Fruit fly (Drosophila melanogaster) whole organism, embryonic: Measurements from ENCODE around the gene CG43993.

ENCODE experiments used
- Blimp-1 ChIP-seq: fragments of 200-800 bp; sonication (Bioruptor generic); optimal IDR thresholded peaks from 3 replicates; lab custom pipeline; 2018; ENCODE audit warnings: missing biosample characterization, missing genetic modification characterization, mild to moderate bottlenecking, moderate library complexity, missing genetic modification reagents
- CG10543 ChIP-seq: fragments of 200-800 bp; sonication (Bioruptor generic); optimal IDR thresholded peaks from 3 replicates; lab custom pipeline; 2017; ENCODE audit warnings: missing biosample characterization, mild to moderate bottlenecking, missing genetic modification characterization, moderate library complexity
- CG11093 ChIP-seq: fragments of 200-800 bp; sonication (Bioruptor generic); IDR thresholded peaks from 3 replicates; pipeline ENCODE4 v1.3.6; 2022; ENCODE audit warnings: missing biosample characterization, missing genetic modification characterization
- CG11560 ChIP-seq: fragments of 200-800 bp; sonication (Bioruptor generic); IDR thresholded peaks from 3 replicates; pipeline ENCODE4 v1.3.6; 2022; ENCODE audit warnings: missing biosample characterization, missing genetic modification characterization
- CG12769 ChIP-seq: fragments of 200-800 bp; sonication (Bioruptor generic); optimal IDR thresholded peaks from 2 replicates; lab custom pipeline; 2019; ENCODE audit warnings: missing biosample characterization, mild to moderate bottlenecking, missing genetic modification characterization, moderate library complexity
- CG13424 ChIP-seq: fragments of 200-800 bp; sonication (Bioruptor generic); optimal IDR thresholded peaks from 2 replicates; lab custom pipeline; 2019; ENCODE audit warnings: missing biosample characterization, mild to moderate bottlenecking, missing genetic modification characterization, moderate library complexity
- CG14441 ChIP-seq: fragments of 200-800 bp; sonication (Bioruptor generic); IDR thresholded peaks from 2 replicates; pipeline ENCODE4 v1.3.6; 2022; ENCODE audit warnings: missing biosample characterization, missing genetic modification characterization
- CG16815 ChIP-seq: fragments of 200-800 bp; sonication (Bioruptor generic); optimal IDR thresholded peaks from 3 replicates; lab custom pipeline; 2017; ENCODE audit warnings: missing biosample characterization, mild to moderate bottlenecking, missing genetic modification characterization
- CG16863 ChIP-seq: fragments of 200-800 bp; sonication (Bioruptor generic); optimal IDR thresholded peaks from 3 replicates; lab custom pipeline; 2016; ENCODE audit warnings: missing biosample characterization, missing genetic modification characterization
- CG30403 ChIP-seq: fragments of 200-800 bp; sonication (Bioruptor generic); optimal IDR thresholded peaks from 3 replicates; lab custom pipeline; 2016; ENCODE audit warnings: missing biosample characterization, missing genetic modification characterization
- CG3065 ChIP-seq: fragments of 200-800 bp; sonication (Bioruptor generic); optimal IDR thresholded peaks from 2 replicates; lab custom pipeline; 2016; ENCODE audit warnings: missing biosample characterization, missing genetic modification characterization
- CG31441 ChIP-seq: fragments of 200-800 bp; sonication (Bioruptor generic); IDR thresholded peaks from 2 replicates; pipeline ENCODE4 v1.3.6; 2022; ENCODE audit warnings: missing biosample characterization, missing genetic modification characterization
- CG4617 ChIP-seq: fragments of 200-800 bp; sonication (Bioruptor generic); optimal IDR thresholded peaks from 3 replicates; lab custom pipeline; 2016; ENCODE audit warnings: missing biosample characterization, missing genetic modification characterization, borderline replicate concordance
- CG4707 ChIP-seq: fragments of 200-800 bp; sonication (Bioruptor generic); optimal IDR thresholded peaks from 2 replicates; lab custom pipeline; 2018; ENCODE audit warnings: missing biosample characterization, mild to moderate bottlenecking, missing genetic modification characterization, moderate library complexity
- CG8478 ChIP-seq: fragments of >200 bp; optimal IDR thresholded peaks from 2 replicates; lab custom pipeline; 2018
- D ChIP-seq, 2 experiments: fragments of 200-800 bp in 1 of 2; fragments of >200 bp in 1 of 2; sonication (Bioruptor generic) in 1 of 2; optimal IDR thresholded peaks; 2 replicates in 1 of 2; 3 replicates in 1 of 2; lab custom pipeline; 2017; ENCODE audit warnings: mild to moderate bottlenecking in 1 of 2, missing biosample characterization in 1 of 2, missing genetic modification characterization in 1 of 2, missing genetic modification reagents in 1 of 2
- Dad ChIP-seq: fragments of 200-800 bp; sonication (Bioruptor generic); optimal IDR thresholded peaks from 3 replicates; lab custom pipeline; 2016; ENCODE audit warnings: missing biosample characterization, missing genetic modification characterization
- Dll ChIP-seq: fragments of 200-800 bp; sonication (Bioruptor generic); IDR thresholded peaks from 4 replicates; pipeline ENCODE4 v1.3.6; 2022; ENCODE audit warnings: missing biosample characterization, missing genetic modification characterization; ENCODE audit not compliant: partially characterized antibody
- Ets65A ChIP-seq: fragments of 200-800 bp; sonication (Bioruptor generic); peaks from one replicate; lab custom pipeline; 2016; ENCODE audit warnings: missing biosample characterization, missing genetic modification characterization
- Gsc ChIP-seq: fragments of 200-800 bp; sonication (Bioruptor generic); IDR thresholded peaks from 2 replicates; pipeline ENCODE4 v1.3.6; 2022; ENCODE audit warnings: missing biosample characterization, missing genetic modification characterization
- Gug ChIP-seq: fragments of 200-800 bp; sonication (Bioruptor generic); IDR thresholded peaks from 4 replicates; pipeline ENCODE4 v1.3.6; 2022; ENCODE audit warnings: missing biosample characterization, missing genetic modification characterization
- HHEX ChIP-seq: fragments of 200-800 bp; sonication (Bioruptor generic); optimal IDR thresholded peaks from 3 replicates; lab custom pipeline; 2017; ENCODE audit warnings: missing biosample characterization, mild to moderate bottlenecking, missing genetic modification characterization, missing genetic modification reagents
- HmgD ChIP-seq: fragments of 200-800 bp; sonication (Bioruptor generic); optimal IDR thresholded peaks from 3 replicates; lab custom pipeline; 2016; ENCODE audit warnings: missing biosample characterization, missing genetic modification characterization
- Jarid2 ChIP-seq: fragments of 200-800 bp; sonication (Bioruptor generic); optimal IDR thresholded peaks from 3 replicates; lab custom pipeline; 2017; ENCODE audit warnings: mild to moderate bottlenecking, missing biosample characterization, missing genetic modification reagents, missing genetic modification characterization
- Lhr ChIP-seq: fragments of 200-800 bp; sonication (Bioruptor generic); optimal IDR thresholded peaks from 3 replicates; lab custom pipeline; 2017; ENCODE audit warnings: mild to moderate bottlenecking, missing biosample characterization, missing genetic modification reagents, missing genetic modification characterization
- NK7.1 ChIP-seq: fragments of 200-800 bp; sonication (Bioruptor generic); optimal IDR thresholded peaks from 3 replicates; lab custom pipeline; 2016; ENCODE audit warnings: missing biosample characterization, missing genetic modification characterization
- Nf-YB ChIP-seq: fragments of 200-800 bp; sonication (Bioruptor generic); optimal IDR thresholded peaks from 3 replicates; lab custom pipeline; 2019; ENCODE audit warnings: missing biosample characterization, mild to moderate bottlenecking, missing genetic modification characterization, moderate library complexity
- Vsx1 ChIP-seq: fragments of 200-800 bp; sonication (Bioruptor generic); optimal IDR thresholded peaks from 2 replicates; lab custom pipeline; 2017; ENCODE audit warnings: missing biosample characterization, mild to moderate bottlenecking, missing genetic modification characterization, missing genetic modification reagents
- Xbp1 ChIP-seq: fragments of 200-800 bp; sonication (Bioruptor generic); optimal IDR thresholded peaks from 3 replicates; lab custom pipeline; 2016; ENCODE audit warnings: missing biosample characterization, mild to moderate bottlenecking, missing genetic modification characterization
- az2 ChIP-seq: fragments of 200-800 bp; sonication (Bioruptor generic); optimal IDR thresholded peaks from 3 replicates; lab custom pipeline; 2016; ENCODE audit warnings: missing biosample characterization, missing genetic modification characterization
- croc ChIP-seq: fragments of 200-800 bp; sonication (Bioruptor generic); conservative IDR thresholded peaks from 3 replicates; pipeline ENCODE4 v1.3.6; 2022; ENCODE audit warnings: missing biosample characterization, missing genetic modification characterization
- exex ChIP-seq: fragments of 200-800 bp; sonication (Bioruptor generic); optimal IDR thresholded peaks from 4 replicates; lab custom pipeline; 2018; ENCODE audit warnings: missing biosample characterization, mild to moderate bottlenecking, missing genetic modification characterization, moderate library complexity
- her ChIP-seq: fragments of 200-800 bp; sonication (Bioruptor generic); optimal IDR thresholded peaks from 2 replicates; lab custom pipeline; 2016; ENCODE audit warnings: missing biosample characterization, missing genetic modification characterization
- jigr1 ChIP-seq: fragments of 200-800 bp; sonication (Bioruptor generic); IDR thresholded peaks from 3 replicates; pipeline ENCODE4 v1.3.6; 2022; ENCODE audit warnings: missing biosample characterization, missing genetic modification characterization
- kni ChIP-seq: fragments of 200-800 bp; sonication (Bioruptor generic); optimal IDR thresholded peaks from 3 replicates; lab custom pipeline; 2017; ENCODE audit warnings: mild to moderate bottlenecking, missing biosample characterization, missing genetic modification reagents, missing genetic modification characterization
- lbe ChIP-seq: fragments of 200-800 bp; sonication (Bioruptor generic); optimal IDR thresholded peaks from 2 replicates; lab custom pipeline; 2016; ENCODE audit warnings: missing biosample characterization, mild to moderate bottlenecking, missing genetic modification characterization
- lmd ChIP-seq: fragments of 200-800 bp; sonication (Bioruptor generic); IDR thresholded peaks from 2 replicates; pipeline ENCODE4 v1.3.6; 2022; ENCODE audit warnings: missing biosample characterization, missing genetic modification characterization
- lov ChIP-seq, 2 experiments: fragments of 200-800 bp in 1 of 2; fragments of >200 bp in 1 of 2; sonication (Bioruptor generic) in 1 of 2; IDR thresholded peaks in 1 of 2; optimal IDR thresholded peaks in 1 of 2; 2 replicates in 1 of 2; 3 replicates in 1 of 2; pipeline versions ENCODE4 v1.3.6 to Lab custom; 2017 to 2022; ENCODE audit warnings: missing biosample characterization in 1 of 2, missing genetic modification characterization in 1 of 2
- mirr ChIP-seq: fragments of 200-800 bp; sonication (Bioruptor generic); optimal IDR thresholded peaks from 3 replicates; lab custom pipeline; 2018; ENCODE audit warnings: missing biosample characterization, mild to moderate bottlenecking, missing genetic modification characterization
- mld ChIP-seq: fragments of 200-800 bp; sonication (Bioruptor generic); IDR thresholded peaks from 3 replicates; pipeline ENCODE4 v1.3.6; 2022; ENCODE audit warnings: missing biosample characterization, missing genetic modification characterization; ENCODE audit not compliant: partially characterized antibody
- pb ChIP-seq: fragments of 200-800 bp; sonication (Bioruptor generic); optimal IDR thresholded peaks from 3 replicates; lab custom pipeline; 2016; ENCODE audit warnings: missing biosample characterization, missing genetic modification characterization
- peb ChIP-seq: fragments of 200-800 bp; sonication (Bioruptor generic); IDR thresholded peaks from 2 replicates; pipeline ENCODE4 v1.3.6; 2022; ENCODE audit warnings: missing biosample characterization, missing genetic modification characterization
- scrt ChIP-seq: fragments of 200-800 bp; sonication (Bioruptor generic); optimal IDR thresholded peaks from 2 replicates; lab custom pipeline; 2018; ENCODE audit warnings: missing biosample characterization, mild to moderate bottlenecking, missing genetic modification characterization, moderate library complexity
- sens ChIP-seq: fragments of 200-800 bp; sonication (Bioruptor generic); peaks from one replicate; lab custom pipeline; 2016; ENCODE audit warnings: missing biosample characterization, missing genetic modification characterization
- sqz ChIP-seq: fragments of 200-800 bp; sonication (Bioruptor generic); optimal IDR thresholded peaks from 3 replicates; lab custom pipeline; 2018; ENCODE audit warnings: missing biosample characterization, mild to moderate bottlenecking, missing genetic modification characterization
- sug ChIP-seq: fragments of 200-800 bp; optimal IDR thresholded peaks from 2 replicates; lab custom pipeline; 2019; ENCODE audit warnings: missing biosample characterization, mild to moderate bottlenecking, missing genetic modification characterization, moderate library complexity
- tna ChIP-seq: fragments of 200-800 bp; sonication (Bioruptor generic); IDR thresholded peaks from 2 replicates; pipeline ENCODE4 v1.3.6; 2022; ENCODE audit warnings: missing biosample characterization, missing genetic modification characterization; ENCODE audit not compliant: partially characterized antibody
- twi ChIP-seq: fragments of 200-800 bp; optimal IDR thresholded peaks from 2 replicates; lab custom pipeline; 2019; ENCODE audit warnings: missing biosample characterization, mild to moderate bottlenecking, missing genetic modification characterization, moderate library complexity
- wor ChIP-seq: fragments of 200-800 bp; sonication (Bioruptor generic); IDR thresholded peaks from 2 replicates; pipeline ENCODE4 v1.3.6; 2022; ENCODE audit warnings: missing biosample characterization, missing genetic modification characterization
- z ChIP-seq: fragments of 200-800 bp; sonication (Bioruptor generic); IDR thresholded peaks from 3 replicates; pipeline ENCODE4 v1.3.6; 2022; ENCODE audit warnings: missing biosample characterization, missing genetic modification characterization

Gene CG43993

DNA sequence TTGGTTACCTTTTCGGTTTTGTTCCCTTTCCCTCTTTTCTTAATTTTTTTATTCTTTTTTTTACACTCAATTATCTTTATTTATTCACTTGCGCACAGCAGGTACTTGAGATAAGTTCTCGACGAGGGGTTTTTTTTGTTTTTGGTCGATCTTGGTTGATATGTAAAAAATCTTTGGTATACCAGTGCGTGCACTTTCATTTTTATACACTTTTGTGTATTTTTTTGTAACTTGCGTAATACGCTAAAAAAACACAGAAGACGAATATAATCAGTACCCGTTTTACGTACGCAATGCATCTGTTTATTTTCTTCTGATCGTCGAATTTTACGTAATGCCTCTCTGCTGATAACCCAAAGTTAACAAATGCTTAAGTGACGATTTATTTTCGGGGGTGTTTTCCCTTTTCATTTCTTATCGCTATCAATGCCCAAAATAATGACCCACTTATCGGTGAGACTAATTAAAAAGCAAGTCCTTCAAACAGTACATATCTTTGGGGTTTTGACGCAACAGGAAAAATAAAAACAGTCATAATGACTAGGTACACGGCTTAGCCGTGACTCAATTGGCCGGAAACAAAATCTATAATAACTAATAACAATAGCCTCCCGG, 47.1 kb downstream of the CG43993 start:
- no peak for TF ChIP-seq wor
- TF ChIP-seq her (GFP tag; lab: Kevin White, UChicago) = no peak
- TF ChIP-seq CG4707 = no peak
- TF ChIP-seq lbe (GFP tag; lab: Kevin White, UChicago) = peak; percentile 3
- TF ChIP-seq CG11560 (tag; lab: Robert Waterston, UW) = no peak
- TF ChIP-seq mld (GFP tag; lab: Robert Waterston, UW) = no peak
- TF ChIP-seq sug = peak; percentile 55
- no peak for TF ChIP-seq Nf-YB (GFP tag; lab: Kevin White, UChicago)
- TF ChIP-seq Dll = no peak
- no peak for TF ChIP-seq lov (optimal IDR thresholded peaks at IDR 0.05; lab: Kevin White, UChicago)
- no peak for TF ChIP-seq lov (GFP tag; IDR thresholded peaks at IDR 0.05; lab: Robert Waterston, UW)
- TF ChIP-seq Blimp-1 = peak; percentile 12
- TF ChIP-seq NK7.1 = no peak
- TF ChIP-seq CG10543 (GFP tag; lab: Kevin White, UChicago) = peak; percentile 7
- TF ChIP-seq Gsc (GFP tag; lab: Robert Waterston, UW) = no peak
- TF ChIP-seq Dad (GFP tag; lab: Kevin White, UChicago) = no peak
- TF ChIP-seq Vsx1 (GFP tag; lab: Kevin White, UChicago) = peak; percentile 64
- no peak for TF ChIP-seq scrt
- TF ChIP-seq HHEX (GFP tag; lab: Kevin White, UChicago) = no peak
- TF ChIP-seq az2 (GFP tag; lab: Kevin White, UChicago) = no peak
- TF ChIP-seq CG16863 (GFP tag; lab: Kevin White, UChicago) = no peak
- no peak for TF ChIP-seq Ets65A
- TF ChIP-seq HmgD (GFP tag; lab: Kevin White, UChicago) = no peak
- no peak for TF ChIP-seq peb
- TF ChIP-seq z = no peak
- TF ChIP-seq twi = no peak
- no peak for TF ChIP-seq jigr1 (GFP tag; lab: Robert Waterston, UW)
- no peak for TF ChIP-seq tna (GFP tag; lab: Robert Waterston, UW)
- TF ChIP-seq Gug (GFP tag; lab: Robert Waterston, UW) = no peak
- TF ChIP-seq pb (GFP tag; lab: Kevin White, UChicago) = no peak
- TF ChIP-seq CG13424 (tag; lab: Kevin White, UChicago) = no peak
- TF ChIP-seq Jarid2 (GFP tag; lab: Kevin White, UChicago) = no peak
- TF ChIP-seq sens (GFP tag; lab: Kevin White, UChicago) = peak; percentile 36
- no peak for TF ChIP-seq CG8478 (lab: Kevin White, UChicago)
- no peak for TF ChIP-seq Xbp1 (GFP tag; lab: Kevin White, UChicago)
- TF ChIP-seq exex (tag; lab: Kevin White, UChicago) = peak; percentile 95
- TF ChIP-seq CG4617 = no peak
- TF ChIP-seq Lhr (GFP tag; lab: Kevin White, UChicago) = no peak
- TF ChIP-seq mirr = peak; percentile 76
- TF ChIP-seq CG3065 = no peak
- no peak for TF ChIP-seq CG16815 (GFP tag; lab: Kevin White, UChicago)
- TF ChIP-seq croc = no peak
- no peak for TF ChIP-seq CG14441
- TF ChIP-seq CG11093 = no peak
- peak; percentile 17 for TF ChIP-seq CG12769 (tag; lab: Kevin White, UChicago)
- TF ChIP-seq sqz = peak; percentile 82
- TF ChIP-seq CG31441 = no peak
- peak; percentile 44 for TF ChIP-seq kni (GFP tag; lab: Kevin White, UChicago)
- no peak for TF ChIP-seq CG30403 (GFP tag; lab: Kevin White, UChicago)
- TF ChIP-seq lmd (GFP tag; lab: Robert Waterston, UW) = no peak
- no peak for TF ChIP-seq D (optimal IDR thresholded peaks at IDR 0.05; lab: Kevin White, UChicago)
- TF ChIP-seq D (GFP tag; optimal IDR thresholded peaks at IDR 0.05; lab: Kevin White, UChicago) = no peak
